Worm (Caenorhabditis elegans) whole organism, mixed stage, embryonic: Measurements from ENCODE around the gene nspc-1.

Experiments used
- M03D4.4 ChIP-seq: sonication (generic microtip); optimal IDR thresholded peaks from 2 replicates; lab custom pipeline; 2017; ENCODE audit warnings: mild to moderate bottlenecking, missing genetic modification characterization, missing compliant biosample characterization
- bed-3 ChIP-seq: fragments of 200-800 bp; sonication (Bioruptor generic); optimal IDR thresholded peaks from 3 replicates; lab custom pipeline; 2018; ENCODE audit warnings: mild to moderate bottlenecking, missing genetic modification characterization, moderate library complexity, missing compliant biosample characterization
- ceh-39 ChIP-seq: fragments of 150-350 bp; optimal IDR thresholded peaks from 2 replicates; lab custom pipeline; 2014; ENCODE audit warnings: missing biosample characterization, missing genetic modification characterization
- ceh-43 ChIP-seq: fragments of 200-800 bp; sonication (Bioruptor generic); optimal IDR thresholded peaks from 2 replicates; lab custom pipeline; 2018; ENCODE audit warnings: mild to moderate bottlenecking, missing genetic modification characterization, moderate library complexity, missing compliant biosample characterization
- ceh-83 ChIP-seq: fragments of 200-800 bp; sonication (Bioruptor generic); optimal IDR thresholded peaks from 2 replicates; lab custom pipeline; 2018; ENCODE audit warnings: mild to moderate bottlenecking, missing genetic modification characterization, missing compliant biosample characterization
- ces-1 ChIP-seq: fragments of 150-350 bp; optimal IDR thresholded peaks from 2 replicates; lab custom pipeline; 2014; ENCODE audit warnings: missing biosample characterization, missing genetic modification reagents, missing genetic modification characterization
- cnd-1 ChIP-seq: fragments of 200-800 bp; sonication (Bioruptor generic); optimal IDR thresholded peaks from 2 replicates; lab custom pipeline; 2018; ENCODE audit warnings: mild to moderate bottlenecking, missing genetic modification characterization, missing compliant biosample characterization
- drap-1 ChIP-seq: fragments of 200-800 bp; sonication (Bioruptor generic); optimal IDR thresholded peaks from 3 replicates; lab custom pipeline; 2018; ENCODE audit warnings: mild to moderate bottlenecking, missing genetic modification characterization, missing compliant biosample characterization
- elt-1 ChIP-seq: sonication (generic microtip); optimal IDR thresholded peaks from 2 replicates; lab custom pipeline; 2017; ENCODE audit warnings: missing genetic modification characterization, mild to moderate bottlenecking, missing compliant biosample characterization, antibody characterized with exemption, moderate library complexity, borderline replicate concordance; ENCODE audit not compliant: insufficient read depth
- elt-3 ChIP-seq: fragments of 150-350 bp; optimal IDR thresholded peaks from 2 replicates; lab custom pipeline; 2014; ENCODE audit warnings: missing biosample characterization, missing genetic modification characterization
- ham-2 ChIP-seq: fragments of 200-800 bp; sonication (Bioruptor generic); optimal IDR thresholded peaks from 2 replicates; lab custom pipeline; 2018; ENCODE audit warnings: mild to moderate bottlenecking, missing genetic modification characterization, missing compliant biosample characterization
- hlh-1 ChIP-seq: fragments of 150-350 bp; optimal IDR thresholded peaks from 2 replicates; lab custom pipeline; 2014; ENCODE audit warnings: missing biosample characterization, missing genetic modification reagents, missing genetic modification characterization
- lin-13 ChIP-seq: fragments of 150-350 bp; optimal IDR thresholded peaks from 2 replicates; lab custom pipeline; 2014; ENCODE audit warnings: missing biosample characterization, missing genetic modification characterization
- lin-32 ChIP-seq: fragments of 200-800 bp; sonication (Bioruptor generic); optimal IDR thresholded peaks from 2 replicates; lab custom pipeline; 2018; ENCODE audit warnings: mild to moderate bottlenecking, missing genetic modification characterization, missing compliant biosample characterization
- lsy-2 ChIP-seq: fragments of 150-350 bp; optimal IDR thresholded peaks from 2 replicates; lab custom pipeline; 2014; ENCODE audit warnings: missing biosample characterization, missing genetic modification characterization
- mab-5 ChIP-seq: fragments of 150-350 bp; optimal IDR thresholded peaks from 2 replicates; lab custom pipeline; 2014; ENCODE audit warnings: missing biosample characterization, missing genetic modification characterization
- mep-1 ChIP-seq: fragments of 150-350 bp; optimal IDR thresholded peaks from 2 replicates; lab custom pipeline; 2017; ENCODE audit warnings: missing biosample characterization, missing genetic modification reagents, missing genetic modification characterization, inconsistent platforms
- mls-2 ChIP-seq: sonication (generic microtip); optimal IDR thresholded peaks from 2 replicates; lab custom pipeline; 2016; ENCODE audit warnings: mild to moderate bottlenecking, missing genetic modification characterization, moderate library complexity, missing compliant biosample characterization
- nhr-12 ChIP-seq: fragments of 150-350 bp; optimal IDR thresholded peaks from 2 replicates; lab custom pipeline; 2014; ENCODE audit warnings: missing biosample characterization, missing genetic modification characterization
- nhr-2 ChIP-seq: fragments of 150-350 bp; optimal IDR thresholded peaks from 2 replicates; lab custom pipeline; 2014; ENCODE audit warnings: missing biosample characterization, missing genetic modification characterization
- nhr-237 ChIP-seq: fragments of 150-350 bp; optimal IDR thresholded peaks from 2 replicates; lab custom pipeline; 2014; ENCODE audit warnings: missing biosample characterization, missing genetic modification characterization
- nhr-28 ChIP-seq: fragments of 150-350 bp; optimal IDR thresholded peaks from 2 replicates; lab custom pipeline; 2014; ENCODE audit warnings: missing biosample characterization, missing genetic modification characterization
- nhr-76 ChIP-seq: sonication (generic microtip); optimal IDR thresholded peaks from 2 replicates; lab custom pipeline; 2017; ENCODE audit warnings: missing biosample characterization, missing genetic modification characterization
- pha-4 ChIP-seq: fragments of 150-350 bp; optimal IDR thresholded peaks from 2 replicates; lab custom pipeline; 2018; ENCODE audit warnings: missing biosample characterization, missing genetic modification reagents, missing genetic modification characterization
- sem-2 ChIP-seq: fragments of 200-800 bp; sonication (Bioruptor generic); optimal IDR thresholded peaks from 2 replicates; lab custom pipeline; 2018; ENCODE audit warnings: mild to moderate bottlenecking, missing genetic modification characterization, missing compliant biosample characterization
- snpc-4 ChIP-seq: fragments of 150-350 bp; optimal IDR thresholded peaks from 2 replicates; lab custom pipeline; 2014; ENCODE audit warnings: missing biosample characterization, missing genetic modification characterization
- sptf-1 ChIP-seq: sonication (generic microtip); optimal IDR thresholded peaks from 2 replicates; lab custom pipeline; 2017; ENCODE audit warnings: mild to moderate bottlenecking, missing genetic modification characterization, moderate library complexity, missing compliant biosample characterization
- tbx-8 ChIP-seq: fragments of 200-800 bp; sonication (Bioruptor generic); optimal IDR thresholded peaks from 2 replicates; lab custom pipeline; 2018; ENCODE audit warnings: mild to moderate bottlenecking, missing genetic modification characterization, moderate library complexity, missing compliant biosample characterization
- unc-39 ChIP-seq: fragments of 150-350 bp; optimal IDR thresholded peaks from 2 replicates; lab custom pipeline; 2014; ENCODE audit warnings: missing biosample characterization, missing genetic modification characterization
- unc-62 ChIP-seq: fragments of 150-350 bp; optimal IDR thresholded peaks from 2 replicates; lab custom pipeline; 2014; ENCODE audit warnings: missing biosample characterization, missing genetic modification reagents, missing genetic modification characterization
- zip-8 ChIP-seq: fragments of 150-350 bp; optimal IDR thresholded peaks from 2 replicates; lab custom pipeline; 2014; ENCODE audit warnings: missing biosample characterization, missing genetic modification characterization
- ztf-11 ChIP-seq: fragments of 150-350 bp; optimal IDR thresholded peaks from 2 replicates; lab custom pipeline; 2014; ENCODE audit warnings: missing biosample characterization, missing genetic modification characterization

nspc-1 gene

ce11 chrX:8500922-8501321, 34.0 kb downstream of the nspc-1 start, which contains the start of gene grd-4:
Gene grd-4, plus strand, starts transcription at chrX:8501222.
- TF ChIP-seq sem-2 (GFP tag; lab: Kevin White, UChicago) (no peak), lin-32 (GFP tag; lab: Kevin White, UChicago) (no peak), unc-39 (tag; lab: Kevin White, UChicago) (no peak), sptf-1 (no peak), mab-5 (no peak), ces-1 (GFP tag; lab: Kevin White, UChicago) (no peak), M03D4.4 (tag; lab: Kevin White, UChicago) (no peak), lin-13 (no peak), nhr-76 (tag; lab: Kevin White, UChicago) (no peak), ztf-11 (tag; lab: Kevin White, UChicago) (no peak), ceh-43 (GFP tag; lab: Kevin White, UChicago) (no peak), tbx-8 (GFP tag; lab: Kevin White, UChicago) (no peak), mep-1 (tag; lab: Kevin White, UChicago) (no peak), nhr-12 (tag; lab: Kevin White, UChicago) (no peak)

- TF ChIP-seq bed-3 (no peak), lin-13 (no peak), nhr-2 (no peak), ceh-39 (tag; lab: Kevin White, UChicago) (no peak)
- TF ChIP-seq, all 35 proteins: peak for 0
These were observed 35.2 kb downstream of the nspc-1 start, which contains the start of gene grd-14 for ce11 chrX:8499721-8500120. Gene grd-14, plus strand, starts transcription at chrX:8500021.

ce11 chrX:8495005-8495404, 39.9 kb downstream of the nspc-1 start, which contains the start of gene T01B10.5:
Gene T01B10.5, plus strand, starts transcription at chrX:8495305.
- TF ChIP-seq sem-2 (GFP tag; lab: Kevin White, UChicago) (no peak), ham-2 (no peak), drap-1 (no peak), nhr-2 (no peak), nhr-76 (tag; lab: Kevin White, UChicago) (no peak), unc-39 (tag; lab: Kevin White, UChicago) (no peak), M03D4.4 (tag; lab: Kevin White, UChicago) (no peak), tbx-8 (GFP tag; lab: Kevin White, UChicago) (no peak), mep-1 (tag; lab: Kevin White, UChicago) (no peak), nhr-237 (tag; lab: Kevin White, UChicago) (no peak)

- no peak for TF ChIP-seq mep-1 (tag; lab: Kevin White, UChicago)
- TF ChIP-seq zip-8 (tag; lab: Kevin White, UChicago), result no peak
- TF ChIP-seq bed-3, result no peak
- no peak for TF ChIP-seq M03D4.4 (tag; lab: Kevin White, UChicago)
- no peak for TF ChIP-seq sptf-1
- TF ChIP-seq nhr-76 (tag; lab: Kevin White, UChicago), result no peak
- TF ChIP-seq sem-2 (GFP tag; lab: Kevin White, UChicago), result no peak
- no peak for TF ChIP-seq lsy-2 (tag; lab: Kevin White, UChicago)
- TF ChIP-seq cnd-1 (tag; lab: Kevin White, UChicago), result no peak
- TF ChIP-seq elt-3, result no peak
- TF ChIP-seq nhr-12 (tag; lab: Kevin White, UChicago), result no peak
- TF ChIP-seq mab-5, result no peak
- TF ChIP-seq ceh-83 (GFP tag; lab: Kevin White, UChicago), result no peak
- no peak for TF ChIP-seq ceh-39 (tag; lab: Kevin White, UChicago)
- no peak for TF ChIP-seq pha-4 (tag; lab: Kevin White, UChicago)
- no peak for TF ChIP-seq lin-32 (GFP tag; lab: Kevin White, UChicago)
- TF ChIP-seq nhr-28 (tag; lab: Kevin White, UChicago), result no peak
- no peak for TF ChIP-seq elt-1 (tag; lab: Kevin White, UChicago)
- no peak for TF ChIP-seq ztf-11 (tag; lab: Kevin White, UChicago)
These were observed 42.2 kb downstream of the nspc-1 start for ce11 chrX:8492750-8493149.

ce11 chrX:8489886-8490285, 45.0 kb downstream of the nspc-1 start:
- TF ChIP-seq zip-8 (tag; lab: Kevin White, UChicago), result no peak
- peak; percentile 29 for TF ChIP-seq ces-1 (GFP tag; lab: Kevin White, UChicago)

- TF ChIP-seq hlh-1 (tag; lab: Kevin White, UChicago) (no peak), tbx-8 (GFP tag; lab: Kevin White, UChicago) (no peak), elt-1 (tag; lab: Kevin White, UChicago) (no peak), nhr-2 (no peak), ham-2 (no peak), ceh-39 (tag; lab: Kevin White, UChicago) (no peak), cnd-1 (tag; lab: Kevin White, UChicago) (no peak), nhr-237 (tag; lab: Kevin White, UChicago) (no peak), snpc-4 (tag; lab: Kevin White, UChicago) (no peak), mep-1 (tag; lab: Kevin White, UChicago) (no peak), unc-62 (GFP tag; lab: Kevin White, UChicago) (no peak), ceh-43 (GFP tag; lab: Kevin White, UChicago) (no peak), ceh-83 (GFP tag; lab: Kevin White, UChicago) (no peak), mls-2 (no peak), nhr-12 (tag; lab: Kevin White, UChicago) (no peak)
These were observed 45.5 kb downstream of the nspc-1 start for ce11 chrX:8489415-8489814.
